Fruit fly (Drosophila melanogaster) whole organism, wandering third instar larva: ENCODE measurements around the gene CG18265.
A peak's percentile ranks its signal among the peaks of the same experiment; 100 is the strongest.

ENCODE experiments used
- Abd-B ChIP-seq: fragments of >200 bp; optimal IDR thresholded peaks from 2 replicates; lab custom pipeline; 2017; ENCODE audit warnings: missing biosample characterization, missing genetic modification characterization
- CG32264 ChIP-seq: fragments of 200-800 bp; sonication (Bioruptor generic); optimal IDR thresholded peaks from 2 replicates; lab custom pipeline; 2016; ENCODE audit warnings: missing biosample characterization, missing genetic modification characterization
- CG9705 ChIP-seq: fragments of 200-800 bp; sonication (Bioruptor generic); optimal IDR thresholded peaks from 2 replicates; lab custom pipeline; 2018; ENCODE audit warnings: missing biosample characterization, mild to moderate bottlenecking, missing genetic modification characterization
- CrebA ChIP-seq: fragments of 200-800 bp; sonication (Bioruptor generic); optimal IDR thresholded peaks from 2 replicates; lab custom pipeline; 2016; ENCODE audit warnings: missing biosample characterization, mild to moderate bottlenecking, missing genetic modification characterization, borderline replicate concordance
- Dfd ChIP-seq: fragments of >200 bp; optimal IDR thresholded peaks from 2 replicates; lab custom pipeline; 2017; ENCODE audit warnings: missing biosample characterization, missing genetic modification characterization
- Dif ChIP-seq: fragments of 200-275, 200-300 bp; sonication (Bioruptor generic); optimal IDR thresholded peaks from 2 replicates; lab custom pipeline; 2018; ENCODE audit warnings: missing biosample characterization, missing genetic modification characterization; ENCODE audit not compliant: partially characterized antibody
- HLH106 ChIP-seq: fragments of 200-800 bp; optimal IDR thresholded peaks from 3 replicates; lab custom pipeline; 2019; ENCODE audit warnings: missing biosample characterization, mild to moderate bottlenecking, missing genetic modification characterization, moderate library complexity
- Hnf4 ChIP-seq: fragments of 200-800 bp; sonication (Bioruptor generic); optimal IDR thresholded peaks from 2 replicates; lab custom pipeline; 2016; ENCODE audit warnings: missing biosample characterization, mild to moderate bottlenecking, missing genetic modification characterization
- Hr78 ChIP-seq: fragments of >200 bp; optimal IDR thresholded peaks from 2 replicates; lab custom pipeline; 2017; ENCODE audit warnings: missing biosample characterization, missing genetic modification characterization
- Hr83 ChIP-seq: fragments of 200-300 bp; sonication (Bioruptor generic); optimal IDR thresholded peaks from 2 replicates; lab custom pipeline; 2016; ENCODE audit warnings: missing biosample characterization, mild to moderate bottlenecking, missing genetic modification characterization, moderate library complexity; ENCODE audit not compliant: poor library complexity, severe bottlenecking
- Jra ChIP-seq: sonication (Bioruptor generic); optimal IDR thresholded peaks from 2 replicates; lab custom pipeline; 2016; ENCODE audit warnings: missing biosample characterization, missing genetic modification characterization
- Mio ChIP-seq: sonication (Bioruptor generic); optimal IDR thresholded peaks from 2 replicates; lab custom pipeline; 2016; ENCODE audit warnings: missing biosample characterization, missing genetic modification characterization
- Myc ChIP-seq: fragments of >200 bp; optimal IDR thresholded peaks from 2 replicates; lab custom pipeline; 2017
- N ChIP-seq: fragments of >200 bp; optimal IDR thresholded peaks from 2 replicates; lab custom pipeline; 2018; ENCODE audit warnings: missing biosample characterization, missing external identifiers, missing genetic modification characterization
- OdsH ChIP-seq: fragments of 200-800 bp; sonication (Bioruptor generic); optimal IDR thresholded peaks from 2 replicates; lab custom pipeline; 2016; ENCODE audit warnings: missing biosample characterization, mild to moderate bottlenecking, missing genetic modification characterization
- Rel ChIP-seq, 2 experiments: fragments of 200-800 bp; sonication (Bioruptor generic) in 1 of 2; optimal IDR thresholded peaks; 2 replicates in 1 of 2; 3 replicates in 1 of 2; lab custom pipeline; 2016 to 2019; ENCODE audit warnings: mild to moderate bottlenecking in 2 of 2, missing biosample characterization in 2 of 2, missing genetic modification characterization in 2 of 2, moderate library complexity in 1 of 2
- Sp1 ChIP-seq: fragments of 200-800 bp; sonication (Bioruptor generic); optimal IDR thresholded peaks from 3 replicates; lab custom pipeline; 2019; ENCODE audit warnings: missing biosample characterization, mild to moderate bottlenecking, missing genetic modification characterization, moderate library complexity
- br ChIP-seq: fragments of 200-800 bp; sonication (Bioruptor generic); optimal IDR thresholded peaks from 2 replicates; lab custom pipeline; 2016; ENCODE audit warnings: missing biosample characterization, missing genetic modification characterization
- brk ChIP-seq: fragments of 200-800 bp; sonication (Bioruptor generic); optimal IDR thresholded peaks from 2 replicates; lab custom pipeline; 2016; ENCODE audit warnings: missing biosample characterization, mild to moderate bottlenecking, missing genetic modification characterization
- dmrt93B ChIP-seq: fragments of 200-800 bp; sonication (Bioruptor generic); optimal IDR thresholded peaks from 2 replicates; lab custom pipeline; 2018; ENCODE audit warnings: missing biosample characterization, mild to moderate bottlenecking, missing genetic modification characterization
- dsf ChIP-seq: sonication (Bioruptor generic); optimal IDR thresholded peaks from 2 replicates; lab custom pipeline; 2016; ENCODE audit warnings: missing biosample characterization, missing genetic modification characterization, borderline replicate concordance
- ey ChIP-seq: fragments of 200-800 bp; sonication (Bioruptor generic); optimal IDR thresholded peaks from 2 replicates; lab custom pipeline; 2016; ENCODE audit warnings: missing biosample characterization, missing genetic modification characterization
- foxo ChIP-seq, 2 experiments: fragments of 200-800 bp; sonication (Bioruptor generic); optimal IDR thresholded peaks; 2 replicates in 1 of 2; 3 replicates in 1 of 2; lab custom pipeline; 2016 to 2017; ENCODE audit warnings: missing biosample characterization in 2 of 2, missing genetic modification characterization in 2 of 2
- fru ChIP-seq: fragments of 200-800 bp; sonication (Bioruptor generic); optimal IDR thresholded peaks from 3 replicates; lab custom pipeline; 2016; ENCODE audit warnings: missing biosample characterization, mild to moderate bottlenecking, missing genetic modification characterization
- h ChIP-seq: fragments of 200-800 bp; sonication (Bioruptor generic); optimal IDR thresholded peaks from 3 replicates; lab custom pipeline; 2016; ENCODE audit warnings: missing biosample characterization, mild to moderate bottlenecking, missing genetic modification characterization
- jim ChIP-seq: fragments of 175-275, 200-325 bp; sonication (Bioruptor generic); optimal IDR thresholded peaks from 2 replicates; lab custom pipeline; 2016; ENCODE audit warnings: missing biosample characterization, mild to moderate bottlenecking, missing genetic modification characterization
- lola ChIP-seq: fragments of >200 bp; optimal IDR thresholded peaks from 2 replicates; lab custom pipeline; 2017; ENCODE audit warnings: missing biosample characterization, missing genetic modification characterization
- pan ChIP-seq: fragments of >200 bp; optimal IDR thresholded peaks from 2 replicates; lab custom pipeline; 2017
- psq ChIP-seq: fragments of 200-800 bp; sonication (Bioruptor generic); optimal IDR thresholded peaks from 3 replicates; lab custom pipeline; 2017; ENCODE audit warnings: missing biosample characterization, mild to moderate bottlenecking, missing genetic modification characterization, moderate library complexity
- rgr ChIP-seq: fragments of 200-800 bp; sonication (Bioruptor generic); optimal IDR thresholded peaks from 3 replicates; lab custom pipeline; 2016; ENCODE audit warnings: missing biosample characterization, mild to moderate bottlenecking, missing genetic modification characterization
- sage ChIP-seq: fragments of 200-800 bp; sonication (Bioruptor generic); optimal IDR thresholded peaks from 2 replicates; lab custom pipeline; 2016; ENCODE audit warnings: missing biosample characterization, mild to moderate bottlenecking, missing genetic modification characterization
- sv ChIP-seq: fragments of 200-800 bp; sonication (Bioruptor generic); optimal IDR thresholded peaks from 3 replicates; lab custom pipeline; 2016; ENCODE audit warnings: missing biosample characterization, missing genetic modification characterization
- tai ChIP-seq: sonication (Bioruptor generic); optimal IDR thresholded peaks from 2 replicates; lab custom pipeline; 2016; ENCODE audit warnings: missing biosample characterization, missing genetic modification characterization
- usp ChIP-seq: fragments of >200 bp; optimal IDR thresholded peaks from 2 replicates; lab custom pipeline; 2017; ENCODE audit warnings: missing biosample characterization, missing genetic modification characterization
- woc ChIP-seq: sonication (Bioruptor generic); optimal IDR thresholded peaks from 2 replicates; lab custom pipeline; 2016; ENCODE audit warnings: missing biosample characterization, mild to moderate bottlenecking, missing genetic modification characterization

The CG18265 gene

DNA sequence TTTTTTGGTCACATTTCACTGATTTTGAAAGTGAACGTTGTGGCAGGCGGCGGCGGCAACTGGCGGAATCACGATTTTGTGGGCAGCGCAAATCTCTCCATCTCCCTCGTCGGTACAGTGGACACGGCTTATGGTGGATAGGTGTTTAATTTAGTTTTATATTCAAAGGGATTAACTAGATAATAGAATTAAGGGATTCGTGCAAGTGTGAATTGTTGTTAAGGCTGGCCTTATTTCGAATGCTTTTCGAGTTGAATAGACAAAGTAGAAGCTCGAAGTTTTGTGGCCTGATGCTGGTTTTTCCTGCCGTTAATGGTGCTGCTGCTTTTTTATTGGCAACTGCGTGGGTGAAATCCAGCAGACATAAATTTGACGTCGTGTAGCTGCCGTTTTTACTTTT is 58.8 kb downstream of the CG18265 start:
- TF ChIP-seq dsf (GFP tag; lab: Kevin White, UChicago) (no peak), tai (GFP tag; lab: Kevin White, UChicago) (no peak), Dif (GFP tag; lab: Kevin White, UChicago) (no peak), dmrt93B (GFP tag; lab: Kevin White, UChicago) (no peak), h (GFP tag; lab: Kevin White, UChicago) (no peak), N (GFP tag; lab: Kevin White, UChicago) (no peak), foxo (GFP tag; optimal IDR thresholded peaks at IDR 0.05; lab: Kevin White, UChicago) (no peak), Hr83 (no peak), ey (GFP tag; lab: Kevin White, UChicago) (no peak), lola (GFP tag; lab: Kevin White, UChicago) (no peak), psq (GFP tag; lab: Kevin White, UChicago) (no peak), Hr78 (GFP tag; lab: Kevin White, UChicago) (no peak), brk (GFP tag; lab: Kevin White, UChicago) (no peak), Abd-B (GFP tag; lab: Kevin White, UChicago) (no peak)
- TF ChIP-seq, all 38 proteins: peak for 0

- TF ChIP-seq Sp1 (GFP tag; lab: Kevin White, UChicago) (no peak), woc (no peak), Dfd (GFP tag; lab: Kevin White, UChicago) (no peak), sv (GFP tag; lab: Kevin White, UChicago) (no peak), Rel (GFP tag; optimal IDR thresholded peaks at IDR 0.05; lab: Kevin White, UChicago) (no peak), Rel (tag; optimal IDR thresholded peaks at IDR 0.05; lab: Kevin White, UChicago) (no peak), sage (GFP tag; lab: Kevin White, UChicago) (no peak), N (GFP tag; lab: Kevin White, UChicago) (no peak), jim (GFP tag; lab: Kevin White, UChicago) (no peak), fru (GFP tag; lab: Kevin White, UChicago) (no peak), tai (GFP tag; lab: Kevin White, UChicago) (no peak), dmrt93B (GFP tag; lab: Kevin White, UChicago) (no peak), CG9705 (GFP tag; lab: Kevin White, UChicago) (no peak), dsf (GFP tag; lab: Kevin White, UChicago) (no peak), foxo (GFP tag; optimal IDR thresholded peaks at IDR 0.05; lab: Kevin White, UChicago) (no peak), ey (GFP tag; lab: Kevin White, UChicago) (no peak), br (GFP tag; lab: Kevin White, UChicago) (no peak), Myc (lab: Kevin White, UChicago) (no peak), usp (GFP tag; lab: Kevin White, UChicago) (no peak), lola (GFP tag; lab: Kevin White, UChicago) (no peak), CG32264 (GFP tag; lab: Kevin White, UChicago) (no peak)
Measured at dm6 chr3L:17498952-17499710, 59.9 kb downstream of the CG18265 start.

dm6 chr3L:17500315-17500985 is 61.2 kb downstream of the CG18265 start:
- TF ChIP-seq Dif (GFP tag; lab: Kevin White, UChicago): peak; percentile 58
- no peak for TF ChIP-seq OdsH (GFP tag; lab: Kevin White, UChicago)

DNA sequence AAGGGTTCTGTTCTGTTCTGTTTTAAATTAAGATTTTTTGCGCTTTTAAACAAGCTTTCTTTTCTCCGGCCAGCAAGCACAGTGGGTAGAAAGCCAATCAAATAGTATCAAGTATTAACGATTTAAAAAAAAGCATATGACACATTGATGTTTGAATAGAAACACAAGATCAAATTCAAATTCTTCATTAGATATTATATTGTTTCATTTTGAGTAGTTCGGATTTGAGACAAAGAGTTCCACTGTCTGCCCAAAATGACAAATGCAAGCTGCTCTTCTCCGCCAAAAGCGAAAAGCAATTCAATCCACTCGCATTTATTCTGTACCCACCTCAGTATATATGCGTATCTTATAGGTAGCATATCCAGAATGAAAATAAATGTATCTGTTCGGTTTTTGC is 63.0 kb downstream of the CG18265 start:
- TF ChIP-seq CG32264 (GFP tag; lab: Kevin White, UChicago) (peak; percentile 65), rgr (GFP tag; lab: Kevin White, UChicago) (peak; percentile 81), Sp1 (GFP tag; lab: Kevin White, UChicago) (peak; percentile 74), Jra (GFP tag; lab: Kevin White, UChicago) (peak; percentile 43), lola (GFP tag; lab: Kevin White, UChicago) (no peak), br (GFP tag; lab: Kevin White, UChicago) (peak; percentile 82), dsf (GFP tag; lab: Kevin White, UChicago) (no peak), Rel (GFP tag; optimal IDR thresholded peaks at IDR 0.05; lab: Kevin White, UChicago) (peak; percentile 62), Rel (tag; optimal IDR thresholded peaks at IDR 0.05; lab: Kevin White, UChicago) (no peak), woc (peak; percentile 81), HLH106 (tag; lab: Kevin White, UChicago) (peak; percentile 78), Hr83 (peak; percentile 33), Hr78 (GFP tag; lab: Kevin White, UChicago) (no peak), sv (GFP tag; lab: Kevin White, UChicago) (no peak), h (GFP tag; lab: Kevin White, UChicago) (peak; percentile 85), dmrt93B (GFP tag; lab: Kevin White, UChicago) (peak; percentile 26), jim (GFP tag; lab: Kevin White, UChicago) (no peak), pan (lab: Kevin White, UChicago) (no peak), Mio (GFP tag; lab: Kevin White, UChicago) (no peak), ey (GFP tag; lab: Kevin White, UChicago) (peak; percentile 79), Myc (lab: Kevin White, UChicago) (no peak), Hnf4 (GFP tag; lab: Kevin White, UChicago) (peak; percentile 62), Dif (GFP tag; lab: Kevin White, UChicago) (no peak), foxo (GFP tag; optimal IDR thresholded peaks at IDR 0.05; lab: Kevin White, UChicago) (peak; percentile 20 to 82), CrebA (GFP tag; lab: Kevin White, UChicago) (no peak), tai (GFP tag; lab: Kevin White, UChicago) (peak; percentile 51), Abd-B (GFP tag; lab: Kevin White, UChicago) (no peak), usp (GFP tag; lab: Kevin White, UChicago) (no peak), N (GFP tag; lab: Kevin White, UChicago) (no peak), sage (GFP tag; lab: Kevin White, UChicago) (peak; percentile 49), fru (GFP tag; lab: Kevin White, UChicago) (peak; percentile 85), brk (GFP tag; lab: Kevin White, UChicago) (no peak), psq (GFP tag; lab: Kevin White, UChicago) (peak; percentile 70), CG9705 (GFP tag; lab: Kevin White, UChicago) (no peak)
